5 fruit fly cellular contexts compared by ENCODE assay signal in the genomic region with DNA sequence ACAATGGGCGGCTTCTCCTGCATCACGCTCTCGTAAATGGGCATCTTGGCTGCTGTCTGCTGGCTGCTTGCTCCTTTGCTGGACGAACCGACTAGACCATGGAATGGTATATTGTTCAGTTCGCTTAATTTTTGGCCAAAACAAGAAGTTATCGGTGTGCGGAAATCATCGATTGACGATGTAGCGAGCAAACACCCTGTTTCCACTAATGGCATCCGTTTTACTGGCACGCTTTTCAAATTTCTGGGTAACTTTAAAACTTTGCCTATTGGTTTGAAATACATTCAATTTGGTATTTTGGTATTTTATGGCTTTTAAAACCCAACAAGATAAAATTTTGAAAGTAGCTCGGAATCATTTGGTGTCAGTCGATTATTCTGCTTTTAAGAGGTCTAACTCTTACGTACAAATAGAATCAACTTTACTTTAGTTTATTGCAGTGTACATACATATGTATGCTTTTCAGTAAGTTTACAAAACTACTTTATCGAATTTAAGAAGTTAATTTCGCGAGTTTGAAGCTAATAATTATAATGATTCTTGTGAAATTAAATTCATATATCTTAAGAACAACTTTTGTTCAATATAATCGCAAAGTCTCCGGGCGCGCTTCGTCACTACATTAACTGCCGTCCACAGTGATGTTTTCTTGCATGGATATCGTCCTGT.
TF ChIP-seq lines count a peak whose summit lies in the region.

A gene (minus strand): TSS at position 304 of the 669 bp plus-strand sequence.

- TF ChIP-seq CTCF in whole organism, embryonic (GFP tag; optimal IDR thresholded peaks at IDR 0.05; lab: Kevin White, UChicago): no peak

TF ChIP-seq in whole organism, adult, 20 proteins besides CTCF, POLR2A, EP300 and RAD21:
- peak; percentile 36 for TF ChIP-seq CG33017 (tag; optimal IDR thresholded peaks at IDR 0.05; lab: Kevin White, UChicago)
- no peak for TF ChIP-seq ovo (GFP tag; optimal IDR thresholded peaks at IDR 0.05; lab: Kevin White, UChicago)
- peak; percentile 15 for TF ChIP-seq bab1 (GFP tag; optimal IDR thresholded peaks at IDR 0.05; lab: Kevin White, UChicago)

TF ChIP-seq in whole organism, embryonic, 481 proteins besides CTCF, POLR2A, EP300 and RAD21 (continues in another document):
- TF ChIP-seq zf30C (GFP tag; optimal IDR thresholded peaks at IDR 0.05; lab: Kevin White, UChicago) (peak; percentile 58), Dp (GFP tag; optimal IDR thresholded peaks at IDR 0.05; lab: Kevin White, UChicago) (peak; percentile 57), Fer3 (tag; optimal IDR thresholded peaks at IDR 0.05; lab: Kevin White, UChicago) (peak; percentile 29), CG18764 (GFP tag; optimal IDR thresholded peaks at IDR 0.05; lab: Kevin White, UChicago) (peak; percentile 15), pnt (GFP tag; optimal IDR thresholded peaks at IDR 0.05; lab: Kevin White, UChicago) (no peak), CG8765 (GFP tag; IDR thresholded peaks at IDR 0.05; lab: Robert Waterston, UW) (no peak), gem (tag; optimal IDR thresholded peaks at IDR 0.05; lab: Kevin White, UChicago) (no peak), stwl (tag; optimal IDR thresholded peaks at IDR 0.05; lab: Kevin White, UChicago) (peak; percentile 43), CG8290 (GFP tag; optimal IDR thresholded peaks at IDR 0.05; lab: Kevin White, UChicago) (peak; percentile 42), CG8290 (tag; optimal IDR thresholded peaks at IDR 0.05; lab: Kevin White, UChicago) (no peak), hth (optimal IDR thresholded peaks at IDR 0.05; lab: Kevin White, UChicago) (no peak), peb (GFP tag; IDR thresholded peaks at IDR 0.05; lab: Robert Waterston, UW) (no peak), slou (GFP tag; optimal IDR thresholded peaks at IDR 0.05; lab: Kevin White, UChicago) (no peak), dimm (GFP tag; IDR thresholded peaks at IDR 0.05; lab: Robert Waterston, UW) (no peak), CG32772 (GFP tag; IDR thresholded peaks at IDR 0.05; lab: Robert Waterston, UW) (no peak), CoRest (tag; optimal IDR thresholded peaks at IDR 0.05; lab: Kevin White, UChicago) (peak; percentile 26), da (GFP tag; optimal IDR thresholded peaks at IDR 0.05; lab: Kevin White, UChicago) (no peak), dmrt11E (tag; optimal IDR thresholded peaks at IDR 0.05; lab: Kevin White, UChicago) (peak; percentile 26), CG12391 (tag; optimal IDR thresholded peaks at IDR 0.05; lab: Kevin White, UChicago) (peak; percentile 33), CG2116 (GFP tag; optimal IDR thresholded peaks at IDR 0.05; lab: Kevin White, UChicago) (peak; percentile 61), Sry-δ (GFP tag; optimal IDR thresholded peaks at IDR 0.05; lab: Kevin White, UChicago) (peak; percentile 57)

TF ChIP-seq in whole organism, prepupa, 60 proteins besides CTCF, POLR2A, EP300 and RAD21:
- TF ChIP-seq Ets96B (tag; optimal IDR thresholded peaks at IDR 0.05; lab: Kevin White, UChicago) (peak; percentile 7), Lpt (GFP tag; optimal IDR thresholded peaks at IDR 0.05; lab: Kevin White, UChicago) (no peak), achi (GFP tag; optimal IDR thresholded peaks at IDR 0.05; lab: Kevin White, UChicago) (peak; percentile 28), svp (GFP tag; lab: Kevin White, UChicago) (no peak), CG11762 (GFP tag; optimal IDR thresholded peaks at IDR 0.05; lab: Kevin White, UChicago; ENCODE audit: insufficient read depth) (no peak), CG3032 (tag; optimal IDR thresholded peaks at IDR 0.05; lab: Kevin White, UChicago) (peak; percentile 12), CG31627 (GFP tag; optimal IDR thresholded peaks at IDR 0.05; lab: Kevin White, UChicago) (peak; percentile 26), Eip78C (GFP tag; lab: Kevin White, UChicago) (peak; percentile 55), Hr4 (GFP tag; optimal IDR thresholded peaks at IDR 0.05; lab: Kevin White, UChicago) (peak; percentile 30), Eip75B (GFP tag; optimal IDR thresholded peaks at IDR 0.05; lab: Kevin White, UChicago) (no peak), CG32006 (GFP tag; optimal IDR thresholded peaks at IDR 0.05; lab: Kevin White, UChicago) (no peak), topi (GFP tag; optimal IDR thresholded peaks at IDR 0.05; lab: Kevin White, UChicago) (peak; percentile 5), esn (GFP tag; optimal IDR thresholded peaks at IDR 0.05; lab: Kevin White, UChicago) (peak; percentile 17)
TF ChIP-seq in whole organism, prepupa: peak in this region for 8.

TF ChIP-seq in whole organism, pupa, 21 proteins besides CTCF, POLR2A, EP300 and RAD21:
- TF ChIP-seq fd96Ca (GFP tag; IDR thresholded peaks at IDR 0.05; lab: Robert Waterston, UW) (no peak), Ets98B (GFP tag; IDR thresholded peaks at IDR 0.05; lab: Robert Waterston, UW) (0 out of 2 replicates have a peak, but pooled peaks have one; percentile 23), CG9948 (tag; optimal IDR thresholded peaks at IDR 0.05; lab: Kevin White, UChicago) (peak; percentile 3)
TF ChIP-seq in whole organism, pupa: peak in this region for 2.

TF ChIP-seq in whole organism, wandering third instar larva, 38 proteins besides CTCF, POLR2A, EP300 and RAD21:
- TF ChIP-seq Dfd (GFP tag; optimal IDR thresholded peaks at IDR 0.05; lab: Kevin White, UChicago) (no peak), Jra (GFP tag; optimal IDR thresholded peaks at IDR 0.05; lab: Kevin White, UChicago) (no peak), Sp1 (GFP tag; optimal IDR thresholded peaks at IDR 0.05; lab: Kevin White, UChicago) (peak; percentile 5), dl (GFP tag; optimal IDR thresholded peaks at IDR 0.05; lab: Kevin White, UChicago; ENCODE audit: insufficient read depth in 1 of 2, partially characterized antibody in 2 of 2) (no peak), N (GFP tag; optimal IDR thresholded peaks at IDR 0.05; lab: Kevin White, UChicago) (peak; percentile 87), pan (optimal IDR thresholded peaks at IDR 0.05; lab: Kevin White, UChicago) (no peak), h (GFP tag; optimal IDR thresholded peaks at IDR 0.05; lab: Kevin White, UChicago) (peak; percentile 11), HLH106 (tag; optimal IDR thresholded peaks at IDR 0.05; lab: Kevin White, UChicago) (peak; percentile 25)
